Worm (Caenorhabditis elegans): ENCODE data around the gene F29B9.11.

- TF ChIP-seq snpc-1.2 (GFP tag; IDR thresholded peaks at IDR 0.05) (no peak), ceh-62 (tag; optimal IDR thresholded peaks at IDR 0.05) (no peak), lir-3 (tag; optimal IDR thresholded peaks at IDR 0.05) (no peak), nhr-76 (tag; optimal IDR thresholded peaks at IDR 0.05) (no peak)
These were observed 45.9 kb upstream of the F29B9.11 start for ce11 chrIV:4705922-4706321.

All from whole organism, L4 larva.